Fruit fly (Drosophila melanogaster) S2 (cell line): ENCODE measurements around the gene ChLD3.

ENCODE experiments used
- CG8478 ChIP-seq: fragments of >200 bp; optimal IDR thresholded peaks from 2 replicates; lab custom pipeline; 2018
- CTCF ChIP-seq, 2 experiments: fragments of >200 bp; optimal IDR thresholded peaks; 2 replicates each; lab custom pipeline; 2018

- no peak for TF ChIP-seq CG8478
- TF ChIP-seq CTCF (optimal IDR thresholded peaks at IDR 0.05; lab: Kevin White, UChicago): no peak
These were observed 25.8 kb downstream of the ChLD3 start for dm6 chr2L:16764480-16764879.
